Worm (Caenorhabditis elegans) whole organism, L2 larva: Measurements from ENCODE around the gene fis-2.

Experiments used
- ama-1 ChIP-seq: fragments of 150-350 bp; optimal IDR thresholded peaks from 2 replicates; lab custom pipeline; 2018; ENCODE audit warnings: inconsistent platforms
- lin-13 ChIP-seq: fragments of 150-350 bp; optimal IDR thresholded peaks from 2 replicates; lab custom pipeline; 2014; ENCODE audit warnings: missing biosample characterization, missing genetic modification reagents, missing genetic modification characterization
- unc-55 ChIP-seq: fragments of 150-350 bp; sonication (generic microtip); optimal IDR thresholded peaks from 3 replicates; lab custom pipeline; 2014; ENCODE audit warnings: missing biosample characterization, missing genetic modification reagents, missing genetic modification characterization
- unc-62 ChIP-seq: fragments of 150-350 bp; optimal IDR thresholded peaks from 2 replicates; lab custom pipeline; 2014; ENCODE audit warnings: missing biosample characterization, missing genetic modification reagents, missing genetic modification characterization

DNA sequence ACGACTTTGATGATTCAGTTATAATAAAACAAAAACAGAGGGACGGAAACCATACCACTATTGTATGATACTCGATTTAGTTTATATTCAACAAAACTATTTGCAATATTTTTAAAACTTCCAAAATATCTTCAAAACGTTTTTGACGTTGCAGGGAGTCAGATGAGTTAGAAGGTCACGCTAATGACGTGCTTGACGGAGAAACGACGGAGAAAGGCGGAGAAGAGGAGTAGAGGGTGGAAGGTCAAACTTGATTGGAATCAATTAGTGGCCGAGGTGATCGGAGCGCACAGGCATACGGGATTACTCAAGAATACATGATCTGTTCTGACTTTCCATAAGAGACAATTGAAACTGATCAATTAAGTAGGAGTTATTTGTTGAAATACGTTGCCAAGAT, 17.8 kb upstream of the fis-2 start:
- TF ChIP-seq lin-13 (GFP tag; lab: Kevin White, UChicago) (no peak), unc-55 (GFP tag; lab: Kevin White, UChicago) (no peak), ama-1 (lab: Kevin White, UChicago) (no peak), unc-62 (GFP tag; lab: Kevin White, UChicago) (no peak)
